Fruit fly (Drosophila melanogaster): Measurements from ENCODE around the gene Sas10.

Gene Sas10

dm6 chrX:5332259-5332862 is 15.2 kb downstream of the Sas10 start, which contains the start of gene CanB (continued):
- TF ChIP-seq br (optimal IDR thresholded peaks at IDR 0.05) (no peak), CG1647 (GFP tag; optimal IDR thresholded peaks at IDR 0.05) (no peak), CG4707 (GFP tag; optimal IDR thresholded peaks at IDR 0.05) (no peak), Gug (GFP tag; IDR thresholded peaks at IDR 0.05) (no peak), CG16779 (GFP tag; IDR thresholded peaks at IDR 0.05) (no peak), CG12299 (tag; optimal IDR thresholded peaks at IDR 0.05) (no peak), sob (GFP tag; IDR thresholded peaks at IDR 0.05) (no peak), Antp (GFP tag; optimal IDR thresholded peaks at IDR 0.05) (no peak), CG2889 (GFP tag; IDR thresholded peaks at IDR 0.05) (no peak), CG7839 (tag; optimal IDR thresholded peaks at IDR 0.05) (peak; percentile 23), stc (GFP tag; IDR thresholded peaks at IDR 0.05) (no peak), CG17186 (GFP tag; optimal IDR thresholded peaks at IDR 0.05) (no peak), zf30C (GFP tag; optimal IDR thresholded peaks at IDR 0.05) (no peak), CG9727 (GFP tag; optimal IDR thresholded peaks at IDR 0.05) (no peak), CG31441 (GFP tag; IDR thresholded peaks at IDR 0.05) (no peak), CG1792 (GFP tag; optimal IDR thresholded peaks at IDR 0.05) (no peak), CG12769 (tag; optimal IDR thresholded peaks at IDR 0.05) (no peak), ATbp (GFP tag; optimal IDR thresholded peaks at IDR 0.05) (no peak), CG32772 (GFP tag; IDR thresholded peaks at IDR 0.05) (no peak), PHDP (tag; optimal IDR thresholded peaks at IDR 0.05) (no peak), da (GFP tag; optimal IDR thresholded peaks at IDR 0.05) (no peak), sna (GFP tag; IDR thresholded peaks at IDR 0.05; ENCODE audit: partially characterized antibody) (peak; percentile 52; the same call in 1 of the 2 replicates), Atf6 (GFP tag; IDR thresholded peaks at IDR 0.05) (no peak), Doc3 (GFP tag; IDR thresholded peaks at IDR 0.05; ENCODE audit: partially characterized antibody) (peak; percentile 55; the same call in 2 of the 3 replicates), CG4360 (GFP tag; IDR thresholded peaks at IDR 0.05) (no peak), chinmo (GFP tag; IDR thresholded peaks at IDR 0.05; ENCODE audit: partially characterized antibody) (0 out of 4 replicates have a peak, but pooled peaks have one; percentile 33), gro (GFP tag; optimal IDR thresholded peaks at IDR 0.05) (peak; percentile 31), lov (optimal IDR thresholded peaks at IDR 0.05) (no peak), lov (GFP tag; IDR thresholded peaks at IDR 0.05) (no peak), CG34224 (GFP tag; IDR thresholded peaks at IDR 0.05; ENCODE audit: partially characterized antibody) (peak; percentile 55; the same call in 1 of the 3 replicates), Oaz (GFP tag; IDR thresholded peaks at IDR 0.05) (no peak), CG4424 (GFP tag; optimal IDR thresholded peaks at IDR 0.05) (peak; percentile 13), CG9817 (tag; optimal IDR thresholded peaks at IDR 0.05) (peak; percentile 5), cwo (GFP tag; optimal IDR thresholded peaks at IDR 0.05) (no peak), CG2875 (GFP tag; optimal IDR thresholded peaks at IDR 0.05) (no peak), Elba2 (GFP tag; optimal IDR thresholded peaks at IDR 0.05) (no peak), chif (GFP tag; optimal IDR thresholded peaks at IDR 0.05) (peak in 1 of 2 experiments; percentile 2), BEAF-32 (GFP tag; optimal IDR thresholded peaks at IDR 0.05) (peak; percentile 74), YL-1 (GFP tag; optimal IDR thresholded peaks at IDR 0.05) (no peak), Hr78 (GFP tag; optimal IDR thresholded peaks at IDR 0.05) (no peak), Camta (GFP tag; optimal IDR thresholded peaks at IDR 0.05) (no peak), Xbp1 (GFP tag; optimal IDR thresholded peaks at IDR 0.05) (peak; percentile 19), CG8089 (GFP tag; optimal IDR thresholded peaks at IDR 0.05) (no peak), tgo (GFP tag; IDR thresholded peaks at IDR 0.05) (no peak), fd96Cb (tag; optimal IDR thresholded peaks at IDR 0.05) (no peak), sug (tag; optimal IDR thresholded peaks at IDR 0.05) (no peak), Bteb2 (GFP tag; optimal IDR thresholded peaks at IDR 0.05) (no peak), nau (GFP tag; optimal IDR thresholded peaks at IDR 0.05) (no peak), CG1233 (GFP tag; optimal IDR thresholded peaks at IDR 0.05) (no peak), CG9437 (GFP tag; optimal IDR thresholded peaks at IDR 0.05) (no peak)

All from whole organism, embryonic.